Worm (Caenorhabditis elegans) whole organism, late embryonic: ENCODE results near the gene cah-1.
A peak's percentile ranks its signal among the peaks of the same experiment; 100 is the strongest.

Experiments used
- C08G9.2 ChIP-seq: sonication (generic microtip); optimal IDR thresholded peaks from 2 replicates; lab custom pipeline; 2016; ENCODE audit warnings: mild to moderate bottlenecking, missing genetic modification characterization, moderate library complexity, missing compliant biosample characterization
- F13H6.1 ChIP-seq: sonication (generic microtip); optimal IDR thresholded peaks from 2 replicates; lab custom pipeline; 2016; ENCODE audit warnings: missing genetic modification characterization, missing compliant biosample characterization
- K02D7.2 ChIP-seq: sonication (generic microtip); optimal IDR thresholded peaks from 2 replicates; lab custom pipeline; 2017; ENCODE audit warnings: mild to moderate bottlenecking, missing genetic modification characterization, missing compliant biosample characterization
- K09A11.1 ChIP-seq: sonication (generic microtip); optimal IDR thresholded peaks from 2 replicates; lab custom pipeline; 2017; ENCODE audit warnings: antibody characterized with exemption, mild to moderate bottlenecking, missing genetic modification characterization, missing compliant biosample characterization; ENCODE audit not compliant: insufficient read depth
- Y22D7AL.16 ChIP-seq: sonication (generic microtip); optimal IDR thresholded peaks from 2 replicates; lab custom pipeline; 2016; ENCODE audit warnings: missing genetic modification characterization, missing compliant biosample characterization
- ahr-1 ChIP-seq: sonication (generic microtip); optimal IDR thresholded peaks from 2 replicates; lab custom pipeline; 2016; ENCODE audit warnings: missing genetic modification characterization, missing compliant biosample characterization
- ceh-14 ChIP-seq: sonication (generic microtip); optimal IDR thresholded peaks from 2 replicates; lab custom pipeline; 2016; ENCODE audit warnings: missing genotype, missing genetic modification characterization, missing compliant biosample characterization
- ceh-2 ChIP-seq: sonication (generic microtip); optimal IDR thresholded peaks from 2 replicates; lab custom pipeline; 2016; ENCODE audit warnings: missing genotype, missing genetic modification characterization, missing compliant biosample characterization
- ceh-24 ChIP-seq: sonication (generic microtip); optimal IDR thresholded peaks from 2 replicates; lab custom pipeline; 2016; ENCODE audit warnings: mild to moderate bottlenecking, missing genetic modification characterization, missing compliant biosample characterization
- ceh-31 ChIP-seq: sonication (generic microtip); optimal IDR thresholded peaks from 2 replicates; lab custom pipeline; 2016; ENCODE audit warnings: missing genetic modification characterization, missing compliant biosample characterization
- ceh-34 ChIP-seq: sonication (generic microtip); optimal IDR thresholded peaks from 2 replicates; lab custom pipeline; 2016; ENCODE audit warnings: mild to moderate bottlenecking, missing genetic modification characterization, missing compliant biosample characterization
- ceh-45 ChIP-seq: fragments of 200-800 bp; sonication (Bioruptor generic); IDR thresholded peaks from 2 replicates; pipeline ENCODE4 v1.3.6; 2022; ENCODE audit warnings: missing genetic modification reagents, missing genetic modification characterization, missing compliant biosample characterization
- ceh-48 ChIP-seq: sonication (generic microtip); optimal IDR thresholded peaks from 2 replicates; lab custom pipeline; 2016; ENCODE audit warnings: missing genetic modification characterization, inconsistent platforms, missing compliant biosample characterization
- ceh-9 ChIP-seq: sonication (generic microtip); optimal IDR thresholded peaks from 2 replicates; lab custom pipeline; 2016; ENCODE audit warnings: mild to moderate bottlenecking, missing genetic modification characterization, inconsistent platforms, missing compliant biosample characterization
- dve-1 ChIP-seq: sonication (generic microtip); optimal IDR thresholded peaks from 2 replicates; lab custom pipeline; 2017; ENCODE audit warnings: antibody characterized with exemption, mild to moderate bottlenecking, missing genetic modification characterization, missing compliant biosample characterization
- elt-2 ChIP-seq: sonication (generic microtip); optimal IDR thresholded peaks from 2 replicates; lab custom pipeline; 2016; ENCODE audit warnings: missing genetic modification reagents, missing genetic modification characterization, missing compliant biosample characterization
- ets-4 ChIP-seq: sonication (generic microtip); optimal IDR thresholded peaks from 2 replicates; lab custom pipeline; 2016; ENCODE audit warnings: missing genetic modification characterization, missing compliant biosample characterization
- fax-1 ChIP-seq: sonication (generic microtip); optimal IDR thresholded peaks from 2 replicates; lab custom pipeline; 2016; ENCODE audit warnings: missing genotype, missing genetic modification characterization, missing compliant biosample characterization
- fkh-6 ChIP-seq: sonication (generic microtip); optimal IDR thresholded peaks from 2 replicates; lab custom pipeline; 2016; ENCODE audit warnings: missing genetic modification characterization, missing compliant biosample characterization
- hlh-13 ChIP-seq: fragments of 200-800 bp; sonication (Bioruptor generic); optimal IDR thresholded peaks from 2 replicates; lab custom pipeline; 2018; ENCODE audit warnings: mild to moderate bottlenecking, missing genetic modification characterization, missing compliant biosample characterization
- hlh-6 ChIP-seq: sonication (generic microtip); optimal IDR thresholded peaks from 2 replicates; lab custom pipeline; 2016; ENCODE audit warnings: missing genotype, missing genetic modification characterization, missing compliant biosample characterization
- hlh-8 ChIP-seq: sonication (generic microtip); optimal IDR thresholded peaks from 2 replicates; lab custom pipeline; 2016; ENCODE audit warnings: missing genotype, missing genetic modification characterization, missing compliant biosample characterization
- lim-6 ChIP-seq: sonication (generic microtip); optimal IDR thresholded peaks from 2 replicates; lab custom pipeline; 2016; ENCODE audit warnings: missing genetic modification characterization, missing compliant biosample characterization
- lin-11 ChIP-seq: fragments of 200-800 bp; sonication (Bioruptor generic); optimal IDR thresholded peaks from 2 replicates; lab custom pipeline; 2018; ENCODE audit warnings: mild to moderate bottlenecking, missing genetic modification characterization, missing compliant biosample characterization
- mec-3 ChIP-seq: sonication (generic microtip); optimal IDR thresholded peaks from 2 replicates; lab custom pipeline; 2016; ENCODE audit warnings: borderline replicate concordance, missing genetic modification characterization, missing compliant biosample characterization
- nhr-232 ChIP-seq: sonication (generic microtip); optimal IDR thresholded peaks from 2 replicates; lab custom pipeline; 2016; ENCODE audit warnings: missing genetic modification characterization, missing compliant biosample characterization
- npax-4 ChIP-seq: sonication (generic microtip); optimal IDR thresholded peaks from 2 replicates; lab custom pipeline; 2016; ENCODE audit warnings: missing genetic modification characterization, missing compliant biosample characterization
- pax-1 ChIP-seq: fragments of 150-350 bp; optimal IDR thresholded peaks from 2 replicates; lab custom pipeline; 2014; ENCODE audit warnings: missing biosample characterization, missing genetic modification characterization
- pha-4 ChIP-seq: fragments of 150-350 bp; optimal IDR thresholded peaks from 2 replicates; lab custom pipeline; 2018; ENCODE audit warnings: missing biosample characterization, missing genetic modification reagents, missing genetic modification characterization
- pqm-1 ChIP-seq: sonication (generic microtip); optimal IDR thresholded peaks from 2 replicates; lab custom pipeline; 2016; ENCODE audit warnings: missing genetic modification characterization, missing compliant biosample characterization
- pros-1 ChIP-seq: fragments of 150-350 bp; optimal IDR thresholded peaks from 2 replicates; lab custom pipeline; 2014; ENCODE audit warnings: missing biosample characterization, missing genetic modification reagents, missing genetic modification characterization
- ref-2 ChIP-seq: sonication (generic microtip); optimal IDR thresholded peaks from 2 replicates; lab custom pipeline; 2016; ENCODE audit warnings: missing genetic modification characterization, missing compliant biosample characterization
- rnt-1 ChIP-seq: sonication (generic microtip); optimal IDR thresholded peaks from 2 replicates; lab custom pipeline; 2016; ENCODE audit warnings: missing genetic modification characterization, missing compliant biosample characterization
- sdc-2 ChIP-seq: sonication (generic microtip); optimal IDR thresholded peaks from 2 replicates; lab custom pipeline; 2016; ENCODE audit warnings: missing genotype, missing genetic modification characterization, missing compliant biosample characterization
- sox-2 ChIP-seq: fragments of 200-800 bp; sonication (Bioruptor generic); IDR thresholded peaks from 2 replicates; pipeline ENCODE4 v1.3.6; 2022; ENCODE audit warnings: missing genetic modification reagents, missing genetic modification characterization, missing compliant biosample characterization
- sox-4 ChIP-seq: sonication (generic microtip); optimal IDR thresholded peaks from 2 replicates; lab custom pipeline; 2017; ENCODE audit warnings: mild to moderate bottlenecking, missing genetic modification characterization, inconsistent platforms, missing compliant biosample characterization
- syd-9 ChIP-seq: sonication (generic microtip); optimal IDR thresholded peaks from 2 replicates; lab custom pipeline; 2016; ENCODE audit warnings: mild to moderate bottlenecking, missing genetic modification characterization, moderate library complexity, missing compliant biosample characterization
- tbx-2 ChIP-seq: sonication (generic microtip); optimal IDR thresholded peaks from 2 replicates; lab custom pipeline; 2016; ENCODE audit warnings: missing genetic modification characterization, missing compliant biosample characterization
- tbx-7 ChIP-seq: sonication (generic microtip); optimal IDR thresholded peaks from 2 replicates; lab custom pipeline; 2016; ENCODE audit warnings: missing genotype, missing genetic modification characterization, missing compliant biosample characterization
- ttx-3 ChIP-seq: sonication (generic microtip); optimal IDR thresholded peaks from 2 replicates; lab custom pipeline; 2016; ENCODE audit warnings: missing genetic modification reagents, missing genetic modification characterization, missing compliant biosample characterization
- unc-3 ChIP-seq, 2 experiments: fragments of 200-800 bp in 1 of 2; sonication (Bioruptor generic) in 1 of 2; sonication (generic microtip) in 1 of 2; conservative IDR thresholded peaks in 1 of 2; optimal IDR thresholded peaks in 1 of 2; 2 replicates each; pipeline versions ENCODE4 v1.3.6 to Lab custom; 2016 to 2022; ENCODE audit warnings: missing compliant biosample characterization in 2 of 2, missing genetic modification characterization in 2 of 2, missing genetic modification reagents in 1 of 2
- unc-42 ChIP-seq: sonication (generic microtip); optimal IDR thresholded peaks from 2 replicates; lab custom pipeline; 2016; ENCODE audit warnings: missing genotype, missing genetic modification characterization, missing compliant biosample characterization
- unc-86 ChIP-seq: sonication (generic microtip); optimal IDR thresholded peaks from 2 replicates; lab custom pipeline; 2016; ENCODE audit warnings: missing genetic modification characterization, missing compliant biosample characterization
- zip-5 ChIP-seq: sonication (generic microtip); optimal IDR thresholded peaks from 2 replicates; lab custom pipeline; 2016; ENCODE audit warnings: missing genetic modification characterization, missing compliant biosample characterization
- ztf-16 ChIP-seq: sonication (generic microtip); optimal IDR thresholded peaks from 2 replicates; lab custom pipeline; 2017; ENCODE audit warnings: missing genetic modification characterization, missing compliant biosample characterization

cah-1 gene

DNA sequence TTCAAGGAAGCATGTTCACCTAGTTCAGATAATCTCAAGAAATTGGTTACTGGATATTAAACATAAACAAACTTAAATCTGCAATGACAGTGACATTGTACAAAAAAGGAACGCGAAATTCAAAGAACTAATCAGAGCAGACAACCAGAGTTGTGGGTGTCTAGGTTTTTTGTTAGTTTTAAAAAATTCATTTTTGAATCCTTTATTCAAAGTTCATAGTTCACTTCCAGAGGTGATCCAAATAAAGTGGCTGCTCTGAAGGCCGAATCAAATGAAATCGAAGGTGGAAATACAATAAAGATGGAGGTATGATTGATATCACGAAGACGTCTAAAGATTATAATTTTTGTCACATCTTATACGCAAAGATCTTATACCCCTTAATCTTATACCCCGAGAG, 11.0 kb downstream of the cah-1 start, which contains the start of gene ttbk-6:
Gene ttbk-6 (plus strand): TSS at position 301 of the 400 bp plus-strand sequence.
- TF ChIP-seq rnt-1 (tag; lab: Kevin White, UChicago), result no peak
- TF ChIP-seq C08G9.2, result no peak
- no peak for TF ChIP-seq ceh-24 (tag; lab: Kevin White, UChicago)
- no peak for TF ChIP-seq unc-86 (tag; lab: Kevin White, UChicago)
- no peak for TF ChIP-seq K02D7.2
- TF ChIP-seq, all 69 proteins: peak for 0

DNA sequence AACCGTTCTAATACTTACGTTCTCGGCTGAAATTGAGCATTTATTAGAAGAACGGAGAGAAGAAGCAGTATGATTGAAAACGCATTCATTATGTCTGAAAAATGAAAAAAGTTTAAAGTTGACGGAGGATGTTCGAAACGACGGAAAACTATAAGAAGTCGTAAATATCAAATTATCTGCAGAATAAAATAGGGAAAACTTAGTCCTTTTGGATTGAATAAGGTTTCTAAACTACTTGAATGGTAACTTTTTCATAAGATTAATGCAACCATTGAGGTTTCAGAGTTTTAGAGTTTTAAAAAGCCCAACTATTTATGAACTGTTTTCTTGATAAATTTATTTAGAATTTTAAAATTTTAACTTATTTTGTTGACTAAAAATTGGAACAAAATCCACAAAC, 13.9 kb downstream of the cah-1 start, which contains the start of gene C45G9.12:
Gene C45G9.12 (minus strand): TSS at position 101 of the 400 bp plus-strand sequence.
- no peak for TF ChIP-seq zip-5 (tag; lab: Kevin White, UChicago)
- TF ChIP-seq ceh-48 (tag; lab: Kevin White, UChicago), result no peak
- no peak for TF ChIP-seq lin-11 (tag; lab: Kevin White, UChicago)
- no peak for TF ChIP-seq C08G9.2
- no peak for TF ChIP-seq npax-4 (tag; lab: Kevin White, UChicago)
- TF ChIP-seq, all 69 proteins: peak for 0

DNA sequence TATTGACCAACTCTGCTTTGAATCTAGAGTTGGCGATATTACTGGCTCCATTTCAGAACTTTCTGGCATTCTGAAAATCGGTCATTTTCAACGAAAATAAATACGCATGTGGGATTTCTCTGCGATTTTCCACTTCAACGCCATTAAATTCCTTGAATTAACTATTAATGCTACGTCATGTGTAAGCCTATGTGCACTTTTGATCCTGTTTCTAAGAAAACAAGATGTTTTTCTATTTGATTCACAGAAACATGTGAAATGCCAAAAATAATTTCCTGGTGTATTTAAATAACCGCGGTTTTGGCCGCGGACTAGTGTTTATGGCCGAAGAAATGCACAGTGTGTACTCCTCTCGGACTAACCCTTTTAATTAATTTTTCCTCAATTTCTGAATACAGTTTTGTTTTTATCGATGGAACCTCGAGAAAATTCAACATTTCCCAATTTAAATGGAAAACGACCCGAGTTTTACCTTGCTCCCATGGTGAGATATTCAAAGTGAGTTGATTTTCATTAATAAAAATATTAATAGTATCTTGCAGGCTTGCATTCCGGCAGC, 16.7 kb downstream of the cah-1 start, which contains the start of the genes C45G9.11 and C45G9.2:
Gene C45G9.11 (minus strand): TSS at position 51 of the 559 bp plus-strand sequence.
Gene C45G9.2 (plus strand): TSS at position 392 of the 559 bp plus-strand sequence.
- no peak for TF ChIP-seq nhr-232
- TF ChIP-seq pqm-1, result peak; percentile 57
- TF ChIP-seq pax-1 (tag; lab: Kevin White, UChicago), result peak; percentile 21
- TF ChIP-seq rnt-1 (tag; lab: Kevin White, UChicago), result peak; percentile 74
- peak; percentile 81 for TF ChIP-seq zip-5 (tag; lab: Kevin White, UChicago)
- peak; percentile 41 for TF ChIP-seq elt-2
- peak; percentile 91 for TF ChIP-seq ceh-2
- TF ChIP-seq dve-1 (tag; lab: Kevin White, UChicago), result no peak
- TF ChIP-seq tbx-7 (tag; lab: Kevin White, UChicago), result peak; percentile 93
- TF ChIP-seq hlh-8 (tag; lab: Kevin White, UChicago), result peak; percentile 89
- peak; percentile 96 for TF ChIP-seq C08G9.2
- TF ChIP-seq ceh-45, result no peak
- no peak for TF ChIP-seq sox-2 (GFP tag; lab: Robert Waterston, UW)
- peak; percentile 45 for TF ChIP-seq F13H6.1
- TF ChIP-seq hlh-6 (tag; lab: Kevin White, UChicago), result no peak
- peak; percentile 85 for TF ChIP-seq tbx-2 (tag; lab: Kevin White, UChicago)
- no peak for TF ChIP-seq fkh-6 (tag; lab: Kevin White, UChicago)
- peak; percentile 99 for TF ChIP-seq ets-4
- TF ChIP-seq ceh-31 (tag; lab: Kevin White, UChicago), result peak; percentile 96
- no peak for TF ChIP-seq ttx-3 (tag; lab: Kevin White, UChicago)
- no peak for TF ChIP-seq pros-1 (tag; lab: Kevin White, UChicago)
- peak; percentile 47 for TF ChIP-seq ceh-34 (tag; lab: Kevin White, UChicago)
- TF ChIP-seq ahr-1 (tag; lab: Kevin White, UChicago), result peak; percentile 60
- TF ChIP-seq sox-4, result no peak
- no peak for TF ChIP-seq unc-3 (GFP tag; conservative IDR thresholded peaks at IDR 0.05; lab: Robert Waterston, UW)
- no peak for TF ChIP-seq unc-3 (tag; optimal IDR thresholded peaks at IDR 0.05; lab: Kevin White, UChicago)
- TF ChIP-seq ceh-14 (tag; lab: Kevin White, UChicago), result peak; percentile 59
- no peak for TF ChIP-seq unc-86 (tag; lab: Kevin White, UChicago)
- TF ChIP-seq pha-4, result no peak
- no peak for TF ChIP-seq K09A11.1 (tag; lab: Kevin White, UChicago)
- no peak for TF ChIP-seq ceh-9 (tag; lab: Kevin White, UChicago)
- peak; percentile 70 for TF ChIP-seq lim-6 (tag; lab: Kevin White, UChicago)
- peak; percentile 8 for TF ChIP-seq ztf-16
- TF ChIP-seq hlh-13, result no peak
- peak; percentile 19 for TF ChIP-seq fax-1 (tag; lab: Kevin White, UChicago)
- no peak for TF ChIP-seq Y22D7AL.16 (tag; lab: Kevin White, UChicago)
- peak; percentile 68 for TF ChIP-seq mec-3 (tag; lab: Kevin White, UChicago)
- no peak for TF ChIP-seq npax-4 (tag; lab: Kevin White, UChicago)
- peak; percentile 28 for TF ChIP-seq sdc-2
- peak; percentile 44 for TF ChIP-seq syd-9 (tag; lab: Kevin White, UChicago)
- TF ChIP-seq ref-2 (tag; lab: Kevin White, UChicago), result peak; percentile 81
- TF ChIP-seq unc-42 (tag; lab: Kevin White, UChicago), result peak; percentile 74
